Fruit fly (Drosophila melanogaster): ENCODE data around the gene RFeSP.

Gene RFeSP

DNA sequence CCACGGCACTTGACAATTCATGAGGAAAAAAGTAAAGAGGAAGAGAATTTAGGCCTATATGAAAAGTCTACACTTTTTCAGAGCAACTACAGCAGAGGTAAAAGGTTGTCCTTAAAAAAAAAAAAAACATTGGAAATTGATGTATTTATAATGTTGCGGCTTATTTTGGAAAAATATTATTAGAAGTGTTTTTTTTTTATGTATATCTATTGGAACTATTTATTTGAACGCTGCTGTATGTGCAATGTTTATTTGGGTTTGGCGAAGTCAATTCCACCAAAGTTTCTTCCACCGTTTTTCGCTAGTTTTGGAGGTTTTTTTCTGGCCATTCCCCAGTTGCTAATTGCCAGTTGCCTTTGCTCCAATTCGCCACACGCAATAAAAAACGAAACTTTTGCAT, 41.9 kb upstream of the RFeSP start (continued):
- TF ChIP-seq BtbVII (GFP tag; optimal IDR thresholded peaks at IDR 0.05): no peak
- no peak for TF ChIP-seq Mes4 (GFP tag; optimal IDR thresholded peaks at IDR 0.05)
- TF ChIP-seq CG13296 (GFP tag; optimal IDR thresholded peaks at IDR 0.05): no peak
- no peak for TF ChIP-seq ac (GFP tag; optimal IDR thresholded peaks at IDR 0.05)
- TF ChIP-seq Doc3 (GFP tag; IDR thresholded peaks at IDR 0.05; ENCODE audit: partially characterized antibody): no peak
- peak; percentile 10 for TF ChIP-seq CG2678 (tag; optimal IDR thresholded peaks at IDR 0.05)
- peak; percentile 39 for TF ChIP-seq nmo (GFP tag; optimal IDR thresholded peaks at IDR 0.05)
- TF ChIP-seq HLH54F (GFP tag; optimal IDR thresholded peaks at IDR 0.05): no peak
- TF ChIP-seq Chrac-16 (GFP tag; optimal IDR thresholded peaks at IDR 0.05): peak; percentile 34
- TF ChIP-seq trh (GFP tag; optimal IDR thresholded peaks at IDR 0.05): no peak
- no peak for TF ChIP-seq tap (tag; optimal IDR thresholded peaks at IDR 0.05)
- no peak for TF ChIP-seq pum (GFP tag; optimal IDR thresholded peaks at IDR 0.05)
- TF ChIP-seq Fer1 (GFP tag; optimal IDR thresholded peaks at IDR 0.05): no peak
- peak; percentile 23; the same call in 1 of the 2 replicates for TF ChIP-seq ap (GFP tag; IDR thresholded peaks at IDR 0.05)
- TF ChIP-seq vnd (GFP tag; IDR thresholded peaks at IDR 0.05; ENCODE audit: partially characterized antibody): no peak
- TF ChIP-seq CG33213 (GFP tag; optimal IDR thresholded peaks at IDR 0.05): no peak
- peak in 1 of 2 experiments; percentile 40 for TF ChIP-seq bsh (GFP tag; optimal IDR thresholded peaks at IDR 0.05)
- TF ChIP-seq tll (GFP tag; optimal IDR thresholded peaks at IDR 0.05): no peak
- TF ChIP-seq CG7839 (tag; optimal IDR thresholded peaks at IDR 0.05): peak; percentile 41
- TF ChIP-seq pros (GFP tag; optimal IDR thresholded peaks at IDR 0.05): no peak
- no peak for TF ChIP-seq NC2β (GFP tag; optimal IDR thresholded peaks at IDR 0.05)
- TF ChIP-seq PHDP (tag; optimal IDR thresholded peaks at IDR 0.05): peak; percentile 40
- TF ChIP-seq tup (GFP tag; optimal IDR thresholded peaks at IDR 0.05): no peak
- no peak for TF ChIP-seq jumu (GFP tag; optimal IDR thresholded peaks at IDR 0.05)
- no peak for TF ChIP-seq C15 (GFP tag; IDR thresholded peaks at IDR 0.05)
- peak; percentile 67 for TF ChIP-seq Ptx1 (GFP tag; IDR thresholded peaks at IDR 0.05)
- TF ChIP-seq klu (GFP tag; IDR thresholded peaks at IDR 0.05): 0 out of 2 replicates have a peak, but pooled peaks have one; percentile 2
- no peak for TF ChIP-seq lbe (GFP tag; optimal IDR thresholded peaks at IDR 0.05)
- no peak for TF ChIP-seq CG1832 (GFP tag; optimal IDR thresholded peaks at IDR 0.05)
- peak; percentile 50; the same call in 1 of the 2 replicates for TF ChIP-seq sim (GFP tag; IDR thresholded peaks at IDR 0.05)
- no peak for TF ChIP-seq CG4360 (GFP tag; IDR thresholded peaks at IDR 0.05)
- TF ChIP-seq ato (GFP tag; IDR thresholded peaks at IDR 0.05; ENCODE audit: partially characterized antibody): no peak
- 0 out of 2 replicates have a peak, but pooled peaks have one; percentile 38 for TF ChIP-seq CG32767 (GFP tag; IDR thresholded peaks at IDR 0.05)
- no peak for TF ChIP-seq croc (GFP tag; conservative IDR thresholded peaks at IDR 0.05)
- no peak for TF ChIP-seq CG8765 (GFP tag; IDR thresholded peaks at IDR 0.05)
- TF ChIP-seq Nf-YC (tag; optimal IDR thresholded peaks at IDR 0.05): no peak
- no peak for TF ChIP-seq cas (GFP tag; IDR thresholded peaks at IDR 0.05)
- TF ChIP-seq Nf-YA (GFP tag; IDR thresholded peaks at IDR 0.05): peak; percentile 49; the same call in 1 of the 2 replicates
- no peak for TF ChIP-seq ATbp (GFP tag; optimal IDR thresholded peaks at IDR 0.05)
- no peak for TF ChIP-seq zen (tag; optimal IDR thresholded peaks at IDR 0.05)
- TF ChIP-seq chif (GFP tag; optimal IDR thresholded peaks at IDR 0.05): peak in 1 of 2 experiments; percentile 31
- TF ChIP-seq CG18619 (GFP tag; optimal IDR thresholded peaks at IDR 0.05): no peak
- TF ChIP-seq sob (GFP tag; IDR thresholded peaks at IDR 0.05): 0 out of 2 replicates have a peak, but pooled peaks have one; percentile 25
- TF ChIP-seq CG12744 (GFP tag; optimal IDR thresholded peaks at IDR 0.05): no peak
- no peak for TF ChIP-seq Hmr (GFP tag; optimal IDR thresholded peaks at IDR 0.05)
- TF ChIP-seq CG31365 (tag; optimal IDR thresholded peaks at IDR 0.05): no peak
- peak; percentile 11; the same call in 1 of the 3 replicates for TF ChIP-seq CG14050 (GFP tag; IDR thresholded peaks at IDR 0.05)
- TF ChIP-seq CG12391 (tag; optimal IDR thresholded peaks at IDR 0.05): no peak
- peak; percentile 68 for TF ChIP-seq Ada2b (GFP tag; IDR thresholded peaks at IDR 0.05)
- no peak for TF ChIP-seq NK7.1 (GFP tag; optimal IDR thresholded peaks at IDR 0.05)
- TF ChIP-seq CG6254 (GFP tag; optimal IDR thresholded peaks at IDR 0.05): no peak

Measured in whole organism, embryonic.